Worm (Caenorhabditis elegans) whole organism, L4/young adult: ENCODE measurements around the gene Y44A6C.1.
A peak's percentile ranks its signal among the peaks of the same experiment; 100 is the strongest.

Experiments
- W03F9.2 ChIP-seq: fragments of 150-350 bp; optimal IDR thresholded peaks from 2 replicates; lab custom pipeline; 2014; ENCODE audit warnings: missing biosample characterization, missing genetic modification characterization
- dao-5 ChIP-seq: sonication (generic microtip); optimal IDR thresholded peaks from 2 replicates; lab custom pipeline; 2016; ENCODE audit warnings: missing genotype, missing genetic modification characterization, moderate library complexity, missing compliant biosample characterization
- him-1 ChIP-seq: sonication (generic microtip); optimal IDR thresholded peaks from 2 replicates; lab custom pipeline; 2016; ENCODE audit warnings: missing genotype, missing genetic modification reagents, missing genetic modification characterization, missing compliant biosample characterization

DNA sequence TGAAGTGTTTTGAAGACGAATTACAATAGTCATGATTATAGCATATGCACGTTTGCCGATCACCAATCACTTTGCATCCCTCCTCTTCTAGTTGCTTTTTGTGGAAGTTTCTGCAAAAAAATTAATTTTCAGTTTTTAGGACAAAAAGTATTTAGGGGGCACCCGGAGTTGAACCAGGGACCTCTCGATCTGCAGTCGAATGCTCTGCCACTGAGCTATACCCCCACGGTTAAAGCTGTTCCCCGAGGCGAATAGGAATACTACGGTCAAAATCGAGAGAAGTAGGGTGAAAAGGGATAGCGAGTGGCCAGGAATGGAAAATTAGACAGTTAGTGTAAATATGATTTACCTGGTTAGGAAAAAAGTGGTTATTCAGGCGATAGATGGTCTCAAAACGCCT lies 19.8 kb upstream of the Y44A6C.1 start:
- TF ChIP-seq dao-5 (tag; lab: Kevin White, UChicago) (peak; percentile 59), W03F9.2 (tag; lab: Kevin White, UChicago) (no peak), him-1 (peak; percentile 58)
